Worm (Caenorhabditis elegans) whole organism, early embryonic: Measurements from ENCODE around the gene sas-6.

ENCODE experiments used
- B0310.2 ChIP-seq: sonication (generic microtip); optimal IDR thresholded peaks from 2 replicates; lab custom pipeline; 2016; ENCODE audit warnings: mild to moderate bottlenecking, missing genetic modification characterization, missing compliant biosample characterization
- F13C5.2 ChIP-seq: sonication (generic microtip); optimal IDR thresholded peaks from 2 replicates; lab custom pipeline; 2017; ENCODE audit warnings: mild to moderate bottlenecking, missing genetic modification characterization, inconsistent platforms, missing compliant biosample characterization
- aly-1 ChIP-seq: sonication (generic microtip); optimal IDR thresholded peaks from 2 replicates; lab custom pipeline; 2016; ENCODE audit warnings: missing genetic modification characterization, missing compliant biosample characterization
- ama-1 ChIP-seq: fragments of 150-350 bp; optimal IDR thresholded peaks from 2 replicates; lab custom pipeline; 2014
- ceh-13 ChIP-seq: fragments of 200-800 bp; sonication (Bioruptor generic); optimal IDR thresholded peaks from 2 replicates; lab custom pipeline; 2018; ENCODE audit warnings: mild to moderate bottlenecking, missing genetic modification characterization, missing compliant biosample characterization
- ceh-36 ChIP-seq: sonication (generic microtip); optimal IDR thresholded peaks from 2 replicates; lab custom pipeline; 2016; ENCODE audit warnings: missing genetic modification characterization, inconsistent platforms, missing compliant biosample characterization
- ets-7 ChIP-seq: sonication (generic microtip); optimal IDR thresholded peaks from 2 replicates; lab custom pipeline; 2016; ENCODE audit warnings: missing genotype, missing genetic modification characterization, missing compliant biosample characterization
- flt-1 ChIP-seq: fragments of 200-800 bp; sonication (Bioruptor generic); IDR thresholded peaks from 2 replicates; pipeline ENCODE4 v1.3.6; 2022; ENCODE audit warnings: missing genetic modification characterization, missing compliant biosample characterization
- hmbx-1 ChIP-seq: sonication (generic microtip); optimal IDR thresholded peaks from 2 replicates; lab custom pipeline; 2016; ENCODE audit warnings: mild to moderate bottlenecking, missing genetic modification characterization, missing compliant biosample characterization
- hmg-4 ChIP-seq: fragments of 200-800 bp; sonication (Bioruptor generic); optimal IDR thresholded peaks from 2 replicates; lab custom pipeline; 2018; ENCODE audit warnings: mild to moderate bottlenecking, missing genetic modification characterization, missing compliant biosample characterization
- hnd-1 ChIP-seq: sonication (generic microtip); optimal IDR thresholded peaks from 2 replicates; lab custom pipeline; 2016; ENCODE audit warnings: missing genetic modification characterization, missing compliant biosample characterization
- pes-1 ChIP-seq: fragments of 200-800 bp; sonication (Bioruptor generic); IDR thresholded peaks from 2 replicates; pipeline ENCODE4 v1.3.6; 2022; ENCODE audit warnings: missing genetic modification reagents, missing genetic modification characterization, missing compliant biosample characterization
- scrt-1 ChIP-seq: fragments of 200-800 bp; sonication (Bioruptor generic); IDR thresholded peaks from 2 replicates; pipeline ENCODE4 v1.3.6; 2022; ENCODE audit warnings: missing genetic modification characterization, missing compliant biosample characterization
- sea-1 ChIP-seq: fragments of 200-800 bp; sonication (Bioruptor generic); conservative IDR thresholded peaks from 2 replicates; pipeline ENCODE4 v1.3.6; 2022; ENCODE audit warnings: missing genetic modification characterization, missing compliant biosample characterization
- tbx-11 ChIP-seq: fragments of 200-800 bp; sonication (Bioruptor generic); IDR thresholded peaks from 2 replicates; pipeline ENCODE4 v1.3.6; 2022; ENCODE audit warnings: missing genetic modification characterization, missing compliant biosample characterization
- tbx-37 ChIP-seq: fragments of 200-800 bp; sonication (Bioruptor generic); conservative IDR thresholded peaks from 2 replicates; pipeline ENCODE4 v1.3.6; 2022; ENCODE audit warnings: missing genetic modification reagents, missing genetic modification characterization, missing compliant biosample characterization
- tra-4 ChIP-seq: sonication (generic microtip); optimal IDR thresholded peaks from 2 replicates; lab custom pipeline; 2017; ENCODE audit warnings: missing genetic modification characterization, missing compliant biosample characterization

Gene sas-6

DNA sequence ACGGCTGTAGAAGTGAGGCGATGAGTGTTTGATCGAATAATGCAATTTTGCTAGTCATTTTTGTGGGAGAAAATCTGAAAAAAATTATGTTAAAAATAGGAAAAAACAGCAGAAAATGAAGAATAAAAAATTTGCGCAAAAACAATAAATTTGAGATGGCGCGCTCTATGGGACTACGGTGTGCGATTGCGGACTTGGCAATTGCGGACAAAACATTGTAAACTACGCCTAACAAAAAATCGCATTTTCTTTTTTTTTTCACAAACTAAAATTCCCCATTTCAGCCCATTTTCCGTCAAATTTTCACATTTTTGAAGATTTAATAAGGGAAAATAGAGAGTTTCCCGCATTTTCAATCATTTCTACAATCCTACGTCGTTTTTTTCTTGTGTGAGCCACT is at the start of gene sas-6, which contains the start of gene Y45F10D.7:
Gene sas-6 (minus strand): TSS at position 80 of the 400 bp plus-strand sequence.
Gene Y45F10D.7 (plus strand): TSS at position 256 of the 400 bp plus-strand sequence.
- TF ChIP-seq tbx-37 (GFP tag; lab: Robert Waterston, UW) = no peak
- no peak for TF ChIP-seq hmbx-1 (tag; lab: Kevin White, UChicago)
- TF ChIP-seq pes-1 (GFP tag; lab: Robert Waterston, UW) = 0 out of 2 replicates have a peak, but pooled peaks have one; percentile 47
- no peak for TF ChIP-seq tra-4 (tag; lab: Kevin White, UChicago)
- TF ChIP-seq B0310.2 (tag; lab: Kevin White, UChicago) = no peak
- no peak for TF ChIP-seq ceh-13 (GFP tag; lab: Kevin White, UChicago)
- no peak for TF ChIP-seq sea-1 (GFP tag; lab: Robert Waterston, UW)
- 0 out of 2 replicates have a peak, but pooled peaks have one; percentile 40 for TF ChIP-seq tbx-11
- no peak for TF ChIP-seq ets-7 (tag; lab: Kevin White, UChicago)
- peak; percentile 84 for TF ChIP-seq F13C5.2 (tag; lab: Kevin White, UChicago)
- TF ChIP-seq scrt-1 (GFP tag; lab: Robert Waterston, UW) = no peak
- TF ChIP-seq ama-1 = no peak
- TF ChIP-seq hmg-4 (GFP tag; lab: Kevin White, UChicago) = no peak
- TF ChIP-seq ceh-36 (tag; lab: Kevin White, UChicago) = no peak
- TF ChIP-seq aly-1 (tag; lab: Kevin White, UChicago) = no peak
- no peak for TF ChIP-seq hnd-1
- 0 out of 2 replicates have a peak, but pooled peaks have one; percentile 22 for TF ChIP-seq flt-1 (GFP tag; lab: Robert Waterston, UW)

DNA sequence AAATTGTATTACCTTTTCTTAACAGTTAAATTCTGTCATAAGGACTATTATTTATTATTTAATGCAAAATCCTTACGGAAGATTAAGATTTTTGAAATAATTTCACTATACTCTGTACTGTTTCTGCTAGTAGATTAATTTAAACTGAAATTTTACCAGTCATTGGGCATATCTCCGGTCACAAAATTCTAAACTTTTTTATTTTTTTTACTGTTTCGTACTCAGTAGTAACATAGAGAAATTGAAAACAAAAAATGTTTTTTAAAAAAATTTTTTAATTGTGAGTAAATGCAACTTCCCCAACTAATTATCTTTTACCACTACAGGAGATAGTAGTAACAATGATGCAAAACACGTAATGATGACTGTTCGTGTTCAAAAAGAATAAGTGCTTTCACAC is 49.8 kb upstream of the sas-6 start:
- TF ChIP-seq tbx-11 (no peak), pes-1 (GFP tag; lab: Robert Waterston, UW) (no peak), aly-1 (tag; lab: Kevin White, UChicago) (no peak), hmbx-1 (tag; lab: Kevin White, UChicago) (no peak), F13C5.2 (tag; lab: Kevin White, UChicago) (no peak), ama-1 (no peak), tra-4 (tag; lab: Kevin White, UChicago) (no peak), flt-1 (GFP tag; lab: Robert Waterston, UW) (no peak), ceh-36 (tag; lab: Kevin White, UChicago) (no peak), sea-1 (GFP tag; lab: Robert Waterston, UW) (no peak), tbx-37 (GFP tag; lab: Robert Waterston, UW) (no peak), scrt-1 (GFP tag; lab: Robert Waterston, UW) (no peak)

DNA sequence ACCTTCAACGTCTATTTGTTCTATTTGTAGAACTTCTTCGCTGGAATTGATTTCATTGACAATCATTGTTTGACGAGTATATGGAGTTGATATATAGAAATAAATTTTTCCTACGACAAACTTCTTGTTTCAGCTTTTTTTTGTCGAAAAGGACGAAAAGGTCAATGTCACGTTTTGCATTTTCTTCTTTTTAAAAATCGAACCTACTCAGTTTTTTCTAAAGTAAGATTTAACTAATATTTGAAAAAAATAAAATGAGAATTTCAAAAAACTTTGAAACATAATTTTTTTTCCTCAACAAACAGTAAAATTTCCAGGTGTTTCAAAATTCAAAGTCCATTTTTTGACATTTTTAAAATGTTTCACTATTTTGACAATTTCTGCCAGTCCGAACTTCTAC is 47.8 kb upstream of the sas-6 start, which contains the start of gene H08M01.1:
Gene H08M01.1 (minus strand): TSS at position 101 of the 400 bp plus-strand sequence.
- no peak for TF ChIP-seq tbx-11
- TF ChIP-seq aly-1 (tag; lab: Kevin White, UChicago) = no peak
- no peak for TF ChIP-seq hnd-1
- TF ChIP-seq tra-4 (tag; lab: Kevin White, UChicago) = no peak
- no peak for TF ChIP-seq ama-1
- TF ChIP-seq ceh-13 (GFP tag; lab: Kevin White, UChicago) = no peak
- TF ChIP-seq sea-1 (GFP tag; lab: Robert Waterston, UW) = no peak
- no peak for TF ChIP-seq scrt-1 (GFP tag; lab: Robert Waterston, UW)
- no peak for TF ChIP-seq flt-1 (GFP tag; lab: Robert Waterston, UW)
- TF ChIP-seq hmg-4 (GFP tag; lab: Kevin White, UChicago) = no peak
- no peak for TF ChIP-seq ceh-36 (tag; lab: Kevin White, UChicago)
- no peak for TF ChIP-seq hmbx-1 (tag; lab: Kevin White, UChicago)
- no peak for TF ChIP-seq pes-1 (GFP tag; lab: Robert Waterston, UW)
- TF ChIP-seq tbx-37 (GFP tag; lab: Robert Waterston, UW) = no peak
- TF ChIP-seq B0310.2 (tag; lab: Kevin White, UChicago) = no peak
- no peak for TF ChIP-seq F13C5.2 (tag; lab: Kevin White, UChicago)

DNA sequence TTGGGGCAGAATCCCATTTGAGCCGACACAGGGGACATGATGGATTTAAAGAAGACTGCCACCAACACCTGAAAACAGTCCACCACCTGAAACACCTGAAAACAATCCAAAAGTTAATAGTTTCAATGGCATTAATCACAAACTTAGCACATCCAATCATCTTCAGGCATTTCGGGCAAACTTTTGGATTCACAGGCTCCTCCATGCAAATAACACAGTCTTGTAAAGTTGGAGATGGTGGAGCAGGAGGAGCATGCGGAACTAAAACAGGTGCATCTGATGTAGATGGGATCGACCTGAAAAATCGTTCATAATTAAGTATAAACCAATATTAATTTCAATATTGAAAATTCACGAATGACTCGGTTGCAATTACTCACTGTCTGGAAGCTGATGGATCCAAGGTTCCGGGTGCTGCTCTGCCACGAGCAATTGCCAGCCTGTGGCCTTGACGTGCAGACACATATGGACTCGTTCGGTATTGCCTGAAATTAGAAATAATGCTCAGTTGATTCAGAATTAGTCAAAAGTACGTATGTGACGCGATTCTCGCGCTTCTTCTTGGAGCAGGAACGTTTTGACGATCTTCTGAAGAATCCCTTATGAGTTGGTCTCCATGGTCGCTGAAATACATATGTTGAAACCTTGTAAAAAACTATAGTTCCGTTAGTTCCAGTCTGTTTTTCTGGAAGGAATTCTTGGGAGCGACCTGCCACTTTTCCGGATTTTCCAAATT is 46.0 kb upstream of the sas-6 start:
- TF ChIP-seq flt-1 (GFP tag; lab: Robert Waterston, UW) = no peak
- no peak for TF ChIP-seq ets-7 (tag; lab: Kevin White, UChicago)
- no peak for TF ChIP-seq scrt-1 (GFP tag; lab: Robert Waterston, UW)
- no peak for TF ChIP-seq tbx-37 (GFP tag; lab: Robert Waterston, UW)
- TF ChIP-seq pes-1 (GFP tag; lab: Robert Waterston, UW) = no peak
- no peak for TF ChIP-seq sea-1 (GFP tag; lab: Robert Waterston, UW)
- no peak for TF ChIP-seq tra-4 (tag; lab: Kevin White, UChicago)
- TF ChIP-seq hmg-4 (GFP tag; lab: Kevin White, UChicago) = no peak
- TF ChIP-seq tbx-11 = no peak
- TF ChIP-seq F13C5.2 (tag; lab: Kevin White, UChicago) = no peak
- no peak for TF ChIP-seq ceh-13 (GFP tag; lab: Kevin White, UChicago)
- no peak for TF ChIP-seq B0310.2 (tag; lab: Kevin White, UChicago)
- TF ChIP-seq hmbx-1 (tag; lab: Kevin White, UChicago) = no peak
- TF ChIP-seq aly-1 (tag; lab: Kevin White, UChicago) = no peak
- no peak for TF ChIP-seq ceh-36 (tag; lab: Kevin White, UChicago)
- TF ChIP-seq hnd-1 = no peak

DNA sequence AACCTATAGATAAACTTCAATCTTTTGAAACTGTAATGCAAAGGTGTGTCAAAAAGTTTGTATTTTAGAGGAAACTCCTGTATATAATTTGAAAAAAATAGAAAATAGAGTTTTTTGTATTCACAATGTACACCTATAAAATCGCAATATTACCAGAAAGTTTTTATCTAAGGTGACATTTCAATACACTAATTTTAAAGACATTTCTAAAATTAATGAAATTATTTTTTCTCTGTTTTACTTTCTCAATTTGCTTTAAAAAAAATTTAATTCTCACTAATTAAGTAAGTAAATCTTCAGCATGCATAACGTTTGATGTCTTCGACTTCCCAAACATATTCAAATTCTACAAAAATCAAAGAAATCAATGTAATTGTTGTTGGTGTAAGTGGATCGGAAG is 39.1 kb upstream of the sas-6 start, which contains the start of gene rga-5:
Gene rga-5 (plus strand): TSS at position 301 of the 400 bp plus-strand sequence.
- no peak for TF ChIP-seq aly-1 (tag; lab: Kevin White, UChicago)
- no peak for TF ChIP-seq scrt-1 (GFP tag; lab: Robert Waterston, UW)
- TF ChIP-seq F13C5.2 (tag; lab: Kevin White, UChicago) = no peak
- TF ChIP-seq hmbx-1 (tag; lab: Kevin White, UChicago) = no peak
- no peak for TF ChIP-seq ama-1
- TF ChIP-seq hmg-4 (GFP tag; lab: Kevin White, UChicago) = no peak
- TF ChIP-seq hnd-1 = no peak
- no peak for TF ChIP-seq pes-1 (GFP tag; lab: Robert Waterston, UW)
- no peak for TF ChIP-seq ceh-13 (GFP tag; lab: Kevin White, UChicago)
- TF ChIP-seq B0310.2 (tag; lab: Kevin White, UChicago) = no peak
- TF ChIP-seq flt-1 (GFP tag; lab: Robert Waterston, UW) = no peak
- TF ChIP-seq tbx-37 (GFP tag; lab: Robert Waterston, UW) = no peak
- no peak for TF ChIP-seq ets-7 (tag; lab: Kevin White, UChicago)
- no peak for TF ChIP-seq tbx-11
- no peak for TF ChIP-seq tra-4 (tag; lab: Kevin White, UChicago)
- no peak for TF ChIP-seq ceh-36 (tag; lab: Kevin White, UChicago)
- TF ChIP-seq sea-1 (GFP tag; lab: Robert Waterston, UW) = no peak
